Fruit fly (Drosophila melanogaster) whole organism, embryonic: Measurements from ENCODE around the gene CG43935.

Experiments used
- ATbp ChIP-seq: fragments of 200-800 bp; sonication (Bioruptor generic); optimal IDR thresholded peaks from 2 replicates; lab custom pipeline; 2017; ENCODE audit warnings: missing biosample characterization, mild to moderate bottlenecking, missing genetic modification characterization, missing genetic modification reagents
- B-H2 ChIP-seq: fragments of 200-800 bp; sonication (Bioruptor generic); optimal IDR thresholded peaks from 2 replicates; lab custom pipeline; 2018; ENCODE audit warnings: missing biosample characterization, mild to moderate bottlenecking, missing genetic modification characterization
- Blimp-1 ChIP-seq: fragments of 200-800 bp; sonication (Bioruptor generic); optimal IDR thresholded peaks from 3 replicates; lab custom pipeline; 2018; ENCODE audit warnings: missing biosample characterization, missing genetic modification characterization, mild to moderate bottlenecking, moderate library complexity, missing genetic modification reagents
- CG10366 ChIP-seq: fragments of 200-800 bp; sonication (Bioruptor generic); IDR thresholded peaks from 2 replicates; pipeline ENCODE4 v1.3.6; 2022; ENCODE audit warnings: missing biosample characterization, missing genetic modification characterization
- CG11085 ChIP-seq: fragments of 200-800 bp; sonication (Bioruptor generic); IDR thresholded peaks from 2 replicates; pipeline ENCODE4 v1.3.6; 2022; ENCODE audit warnings: missing biosample characterization, missing genetic modification characterization
- CG12219 ChIP-seq: fragments of 200-800 bp; sonication (Bioruptor generic); optimal IDR thresholded peaks from 3 replicates; lab custom pipeline; 2018; ENCODE audit warnings: missing biosample characterization, mild to moderate bottlenecking, missing genetic modification characterization
- CG14667 ChIP-seq: fragments of 200-800 bp; sonication (Bioruptor generic); IDR thresholded peaks from 2 replicates; pipeline ENCODE4 v1.3.6; 2022; ENCODE audit warnings: missing biosample characterization, missing genetic modification characterization
- CG15514 ChIP-seq: fragments of 200-800 bp; sonication (Bioruptor generic); optimal IDR thresholded peaks from 3 replicates; lab custom pipeline; 2017; ENCODE audit warnings: missing biosample characterization, missing genetic modification characterization, mild to moderate bottlenecking, moderate library complexity, missing genetic modification reagents
- CG17385 ChIP-seq: fragments of 200-800 bp; sonication (Bioruptor generic); optimal IDR thresholded peaks from 3 replicates; lab custom pipeline; 2018; ENCODE audit warnings: missing biosample characterization, mild to moderate bottlenecking, missing genetic modification characterization
- CG17912 ChIP-seq: fragments of 200-800 bp; sonication (Bioruptor generic); optimal IDR thresholded peaks from 2 replicates; lab custom pipeline; 2018; ENCODE audit warnings: missing biosample characterization, mild to moderate bottlenecking, missing genetic modification characterization
- CG18619 ChIP-seq: fragments of 200-800 bp; sonication (Bioruptor generic); optimal IDR thresholded peaks from 3 replicates; lab custom pipeline; 2017; ENCODE audit warnings: missing biosample characterization, mild to moderate bottlenecking, missing genetic modification characterization
- CG30020 ChIP-seq: fragments of 200-800 bp; optimal IDR thresholded peaks from 2 replicates; lab custom pipeline; 2019; ENCODE audit warnings: missing biosample characterization, mild to moderate bottlenecking, missing genetic modification characterization, moderate library complexity
- CG30403 ChIP-seq: fragments of 200-800 bp; sonication (Bioruptor generic); optimal IDR thresholded peaks from 3 replicates; lab custom pipeline; 2016; ENCODE audit warnings: missing biosample characterization, missing genetic modification characterization
- CG32532 ChIP-seq: fragments of 200-800 bp; sonication (Bioruptor generic); IDR thresholded peaks from 2 replicates; pipeline ENCODE4 v1.3.6; 2022; ENCODE audit warnings: missing biosample characterization, missing genetic modification characterization
- CG4360 ChIP-seq: fragments of 200-800 bp; sonication (Bioruptor generic); IDR thresholded peaks from 2 replicates; pipeline ENCODE4 v1.3.6; 2022; ENCODE audit warnings: missing biosample characterization, missing genetic modification characterization
- CG4404 ChIP-seq: fragments of 200-800 bp; sonication (Bioruptor generic); IDR thresholded peaks from 2 replicates; pipeline ENCODE4 v1.3.6; 2022; ENCODE audit warnings: missing biosample characterization, missing genetic modification characterization
- CG5180 ChIP-seq: fragments of 200-800 bp; sonication (Bioruptor generic); optimal IDR thresholded peaks from 3 replicates; lab custom pipeline; 2017; ENCODE audit warnings: missing biosample characterization, missing genetic modification characterization, mild to moderate bottlenecking, moderate library complexity, missing genetic modification reagents
- CG6254 ChIP-seq: fragments of 200-800 bp; sonication (Bioruptor generic); optimal IDR thresholded peaks from 3 replicates; lab custom pipeline; 2017; ENCODE audit warnings: mild to moderate bottlenecking, missing biosample characterization, missing genetic modification reagents, missing genetic modification characterization
- CG6791 ChIP-seq: fragments of 200-800 bp; sonication (Bioruptor generic); IDR thresholded peaks from 3 replicates; pipeline ENCODE4 v1.3.6; 2022; ENCODE audit warnings: missing biosample characterization, missing genetic modification characterization; ENCODE audit not compliant: partially characterized antibody
- CG7357 ChIP-seq: fragments of 200-800 bp; sonication (Bioruptor generic); IDR thresholded peaks from 3 replicates; pipeline ENCODE4 v1.3.6; 2022; ENCODE audit warnings: missing biosample characterization, missing genetic modification characterization
- CG7745 ChIP-seq: fragments of 200-800 bp; sonication (Bioruptor generic); optimal IDR thresholded peaks from 2 replicates; lab custom pipeline; 2018; ENCODE audit warnings: missing biosample characterization, mild to moderate bottlenecking, missing genetic modification characterization, moderate library complexity
- Dll ChIP-seq: fragments of 200-800 bp; sonication (Bioruptor generic); IDR thresholded peaks from 4 replicates; pipeline ENCODE4 v1.3.6; 2022; ENCODE audit warnings: missing biosample characterization, missing genetic modification characterization; ENCODE audit not compliant: partially characterized antibody
- Ets65A ChIP-seq: fragments of 200-800 bp; sonication (Bioruptor generic); peaks from one replicate; lab custom pipeline; 2016; ENCODE audit warnings: missing biosample characterization, missing genetic modification characterization
- HHEX ChIP-seq: fragments of 200-800 bp; sonication (Bioruptor generic); optimal IDR thresholded peaks from 3 replicates; lab custom pipeline; 2017; ENCODE audit warnings: missing biosample characterization, mild to moderate bottlenecking, missing genetic modification characterization, missing genetic modification reagents
- Hmr ChIP-seq: fragments of 200-800 bp; sonication (Bioruptor generic); optimal IDR thresholded peaks from 3 replicates; lab custom pipeline; 2017; ENCODE audit warnings: mild to moderate bottlenecking, missing biosample characterization, missing genetic modification reagents, missing genetic modification characterization
- Jarid2 ChIP-seq: fragments of 200-800 bp; sonication (Bioruptor generic); optimal IDR thresholded peaks from 3 replicates; lab custom pipeline; 2017; ENCODE audit warnings: mild to moderate bottlenecking, missing biosample characterization, missing genetic modification reagents, missing genetic modification characterization
- Oaz ChIP-seq: fragments of 200-800 bp; sonication (Bioruptor generic); IDR thresholded peaks from 2 replicates; pipeline ENCODE4 v1.3.6; 2022; ENCODE audit warnings: missing biosample characterization, missing genetic modification characterization
- Scr ChIP-seq: fragments of 200-800 bp; sonication (Bioruptor generic); IDR thresholded peaks from 2 replicates; pipeline ENCODE4 v1.3.6; 2022; ENCODE audit warnings: missing biosample characterization, missing genetic modification characterization; ENCODE audit not compliant: partially characterized antibody
- Sox102F ChIP-seq: fragments of 200-800 bp; sonication (Bioruptor generic); optimal IDR thresholded peaks from 2 replicates; lab custom pipeline; 2018; ENCODE audit warnings: missing biosample characterization, mild to moderate bottlenecking, missing genetic modification characterization, moderate library complexity
- ac ChIP-seq: fragments of 200-800 bp; sonication (Bioruptor generic); optimal IDR thresholded peaks from 3 replicates; lab custom pipeline; 2017; ENCODE audit warnings: missing biosample characterization, mild to moderate bottlenecking, missing genetic modification characterization
- btn ChIP-seq: fragments of 200-800 bp; sonication (Bioruptor generic); optimal IDR thresholded peaks from 2 replicates; lab custom pipeline; 2016; ENCODE audit warnings: missing biosample characterization, missing genetic modification characterization
- cg ChIP-seq: fragments of 200-800 bp; sonication (Bioruptor generic); optimal IDR thresholded peaks from 3 replicates; lab custom pipeline; 2019; ENCODE audit warnings: missing biosample characterization, mild to moderate bottlenecking, missing genetic modification characterization, moderate library complexity
- dmrt99B ChIP-seq: fragments of 200-800 bp; sonication (Bioruptor generic); optimal IDR thresholded peaks from 2 replicates; lab custom pipeline; 2018; ENCODE audit warnings: missing biosample characterization, mild to moderate bottlenecking, missing genetic modification characterization, moderate library complexity
- emc ChIP-seq: fragments of 200-800 bp; sonication (Bioruptor generic); optimal IDR thresholded peaks from 2 replicates; lab custom pipeline; 2016; ENCODE audit warnings: missing biosample characterization, missing genetic modification characterization
- en ChIP-seq: fragments of 200-800 bp; sonication (Bioruptor generic); optimal IDR thresholded peaks from 2 replicates; lab custom pipeline; 2016; ENCODE audit warnings: missing biosample characterization, missing genetic modification characterization
- gfzf ChIP-seq: fragments of 200-800 bp; sonication (Bioruptor generic); optimal IDR thresholded peaks from 2 replicates; lab custom pipeline; 2016; ENCODE audit warnings: missing biosample characterization, mild to moderate bottlenecking, missing genetic modification characterization, moderate library complexity
- ind ChIP-seq: fragments of 200-800 bp; sonication (Bioruptor generic); optimal IDR thresholded peaks from 3 replicates; lab custom pipeline; 2016; ENCODE audit warnings: missing biosample characterization, missing genetic modification characterization
- lilli ChIP-seq: fragments of 200-800 bp; sonication (Bioruptor generic); optimal IDR thresholded peaks from 3 replicates; lab custom pipeline; 2016; ENCODE audit warnings: missing biosample characterization, missing genetic modification characterization
- mam ChIP-seq: fragments of 200-800 bp; sonication (Bioruptor generic); optimal IDR thresholded peaks from 3 replicates; lab custom pipeline; 2016; ENCODE audit warnings: missing biosample characterization, missing genetic modification characterization
- pan ChIP-seq, 4 experiments: fragments of >200 bp in 3 of 4; fragments of 200-800 bp in 1 of 4; sonication (Bioruptor generic) in 1 of 4; optimal IDR thresholded peaks in 3 of 4; IDR thresholded peaks in 1 of 4; 2 replicates each; pipeline versions ENCODE4 v1.3.6 to Lab custom; 2017 to 2022; ENCODE audit warnings: missing biosample characterization in 2 of 4, missing genetic modification characterization in 2 of 4, mixed read lengths in 1 of 4
- pnt ChIP-seq: fragments of 200-800 bp; sonication (Bioruptor generic); optimal IDR thresholded peaks from 3 replicates; lab custom pipeline; 2016; ENCODE audit warnings: missing biosample characterization, missing genetic modification characterization
- pum ChIP-seq: fragments of 200-800 bp; sonication (Bioruptor generic); optimal IDR thresholded peaks from 2 replicates; lab custom pipeline; 2016; ENCODE audit warnings: missing biosample characterization, missing genetic modification characterization
- shn ChIP-seq: fragments of 200-800 bp; sonication (Bioruptor generic); optimal IDR thresholded peaks from 3 replicates; lab custom pipeline; 2016; ENCODE audit warnings: missing biosample characterization, missing genetic modification characterization
- slbo ChIP-seq: fragments of 200-800 bp; sonication (Bioruptor generic); IDR thresholded peaks from 2 replicates; pipeline ENCODE4 v1.3.6; 2022; ENCODE audit warnings: missing biosample characterization, missing genetic modification characterization
- trh ChIP-seq: fragments of 200-800 bp; sonication (Bioruptor generic); optimal IDR thresholded peaks from 2 replicates; lab custom pipeline; 2016; ENCODE audit warnings: missing biosample characterization, missing genetic modification characterization
- unpg ChIP-seq: fragments of 200-800 bp; sonication (Bioruptor generic); optimal IDR thresholded peaks from 3 replicates; lab custom pipeline; 2018; ENCODE audit warnings: missing biosample characterization, mild to moderate bottlenecking, missing genetic modification characterization, moderate library complexity
- vvl ChIP-seq: fragments of 200-800 bp; sonication (Bioruptor generic); IDR thresholded peaks from 2 replicates; pipeline ENCODE4 v1.3.6; 2022; ENCODE audit warnings: missing biosample characterization, missing genetic modification characterization
- zen2 ChIP-seq: fragments of 200-800 bp; sonication (Bioruptor generic); IDR thresholded peaks from 3 replicates; pipeline ENCODE4 v1.3.6; 2022; ENCODE audit warnings: missing biosample characterization, missing genetic modification characterization; ENCODE audit not compliant: partially characterized antibody
- zfh2 ChIP-seq: fragments of 200-800 bp; sonication (Bioruptor generic); optimal IDR thresholded peaks from 2 replicates; lab custom pipeline; 2016; ENCODE audit warnings: missing biosample characterization, missing genetic modification characterization

CG43935 gene

dm6 chr3R:27070906-27071498 is 5.8 kb downstream of the CG43935 start (continued):
- TF ChIP-seq CG30020 (tag; lab: Kevin White, UChicago) (no peak), CG17385 (peak; percentile 1), CG18619 (no peak), zfh2 (peak; percentile 9), CG10366 (GFP tag; lab: Robert Waterston, UW) (peak; percentile 30; the same call in 1 of the 2 replicates), gfzf (GFP tag; lab: Kevin White, UChicago) (no peak), en (no peak), Sox102F (GFP tag; lab: Kevin White, UChicago) (peak; percentile 24), ac (GFP tag; lab: Kevin White, UChicago) (no peak), Jarid2 (GFP tag; lab: Kevin White, UChicago) (no peak), CG30403 (GFP tag; lab: Kevin White, UChicago) (no peak), unpg (no peak), CG6791 (GFP tag; lab: Robert Waterston, UW) (no peak), Dll (GFP tag; lab: Robert Waterston, UW) (0 out of 4 replicates have a peak, but pooled peaks have one; percentile 16), trh (GFP tag; lab: Kevin White, UChicago) (no peak), emc (GFP tag; lab: Kevin White, UChicago) (no peak), CG4360 (GFP tag; lab: Robert Waterston, UW) (no peak), shn (GFP tag; lab: Kevin White, UChicago) (peak; percentile 20), CG11085 (GFP tag; lab: Robert Waterston, UW) (0 out of 2 replicates have a peak, but pooled peaks have one; percentile 6), CG7357 (peak; percentile 49; the same call in 2 of the 3 replicates), zen2 (GFP tag; lab: Robert Waterston, UW) (no peak), pum (GFP tag; lab: Kevin White, UChicago) (no peak), slbo (GFP tag; lab: Robert Waterston, UW) (peak; percentile 32; the same call in 1 of the 2 replicates), B-H2 (GFP tag; lab: Kevin White, UChicago) (no peak), CG12219 (GFP tag; lab: Kevin White, UChicago) (no peak), CG6254 (GFP tag; lab: Kevin White, UChicago) (no peak), CG5180 (no peak), ind (peak; percentile 20), Hmr (no peak), CG32532 (GFP tag; lab: Robert Waterston, UW) (0 out of 2 replicates have a peak, but pooled peaks have one; percentile 19), Blimp-1 (peak; percentile 98), CG15514 (peak; percentile 10), CG14667 (GFP tag; lab: Robert Waterston, UW) (no peak), CG4404 (GFP tag; lab: Robert Waterston, UW) (no peak), pnt (GFP tag; lab: Kevin White, UChicago) (no peak), cg (GFP tag; lab: Kevin White, UChicago) (peak; percentile 29), ATbp (GFP tag; lab: Kevin White, UChicago) (no peak), CG17912 (GFP tag; lab: Kevin White, UChicago) (no peak), dmrt99B (tag; lab: Kevin White, UChicago) (peak; percentile 8), Oaz (GFP tag; lab: Robert Waterston, UW) (no peak), btn (GFP tag; lab: Kevin White, UChicago) (no peak), mam (peak; percentile 15), CG7745 (tag; lab: Kevin White, UChicago) (no peak), vvl (peak; percentile 58; the same call in 1 of the 2 replicates), HHEX (peak; percentile 31), pan (optimal IDR thresholded peaks at IDR 0.05; lab: Kevin White, UChicago) (no peak), pan (GFP tag; optimal IDR thresholded peaks at IDR 0.05 in 1 of 2, IDR thresholded peaks at IDR 0.05 in 1 of 2) (peak in 1 of 2 experiments; percentile 31), lilli (peak; percentile 29), Scr (GFP tag; lab: Robert Waterston, UW) (no peak), Ets65A (peak; percentile 74)
